Fruit fly (Drosophila melanogaster) whole organism, embryonic: ENCODE measurements around the gene Kpc1.

Experiments
- Atf3 ChIP-seq: fragments of 200-800 bp; sonication (Bioruptor generic); optimal IDR thresholded peaks from 3 replicates; lab custom pipeline; 2016; ENCODE audit warnings: missing biosample characterization, missing genetic modification characterization
- Bgb ChIP-seq: fragments of 200-800 bp; sonication (Bioruptor generic); IDR thresholded peaks from 2 replicates; pipeline ENCODE4 v1.3.6; 2022; ENCODE audit warnings: missing biosample characterization, missing genetic modification characterization; ENCODE audit not compliant: partially characterized antibody
- Blimp-1 ChIP-seq: fragments of 200-800 bp; sonication (Bioruptor generic); optimal IDR thresholded peaks from 3 replicates; lab custom pipeline; 2018; ENCODE audit warnings: missing biosample characterization, missing genetic modification characterization, mild to moderate bottlenecking, moderate library complexity, missing genetic modification reagents
- CG10959 ChIP-seq: fragments of 200-800 bp; sonication (Bioruptor generic); IDR thresholded peaks from 2 replicates; pipeline ENCODE4 v1.3.6; 2022; ENCODE audit warnings: missing biosample characterization, missing genetic modification characterization
- CG11696 ChIP-seq: fragments of 200-800 bp; sonication (Bioruptor generic); IDR thresholded peaks from 2 replicates; pipeline ENCODE4 v1.3.6; 2022; ENCODE audit warnings: missing biosample characterization, missing genetic modification characterization
- CG11723 ChIP-seq: fragments of 200-800 bp; sonication (Bioruptor generic); optimal IDR thresholded peaks from 2 replicates; lab custom pipeline; 2017; ENCODE audit warnings: missing biosample characterization, mild to moderate bottlenecking, missing genetic modification characterization
- CG13624 ChIP-seq: fragments of 200-800 bp; sonication (Bioruptor generic); optimal IDR thresholded peaks from 2 replicates; lab custom pipeline; 2016; ENCODE audit warnings: missing biosample characterization, missing genetic modification characterization
- CG13894 ChIP-seq: fragments of 200-800 bp; sonication (Bioruptor generic); optimal IDR thresholded peaks from 3 replicates; lab custom pipeline; 2018; ENCODE audit warnings: missing biosample characterization, mild to moderate bottlenecking, missing genetic modification characterization, moderate library complexity
- CG17568 ChIP-seq: fragments of 200-800 bp; sonication (Bioruptor generic); optimal IDR thresholded peaks from 2 replicates; lab custom pipeline; 2018; ENCODE audit warnings: missing biosample characterization, mild to moderate bottlenecking, missing genetic modification characterization, moderate library complexity
- CG17912 ChIP-seq: fragments of 200-800 bp; sonication (Bioruptor generic); optimal IDR thresholded peaks from 2 replicates; lab custom pipeline; 2018; ENCODE audit warnings: missing biosample characterization, mild to moderate bottlenecking, missing genetic modification characterization
- CG2120 ChIP-seq: fragments of 200-800 bp; sonication (Bioruptor generic); optimal IDR thresholded peaks from 3 replicates; lab custom pipeline; 2016; ENCODE audit warnings: missing biosample characterization, missing genetic modification characterization
- CG30431 ChIP-seq: fragments of 200-800 bp; sonication (Bioruptor generic); optimal IDR thresholded peaks from 2 replicates; lab custom pipeline; 2017; ENCODE audit warnings: missing biosample characterization, missing genetic modification characterization
- CG31441 ChIP-seq: fragments of 200-800 bp; sonication (Bioruptor generic); IDR thresholded peaks from 2 replicates; pipeline ENCODE4 v1.3.6; 2022; ENCODE audit warnings: missing biosample characterization, missing genetic modification characterization
- CG3726 ChIP-seq: fragments of 200-800 bp; sonication (Bioruptor generic); IDR thresholded peaks from 3 replicates; pipeline ENCODE4, ENCODE4 v1.3.6; 2022; ENCODE audit warnings: missing biosample characterization, missing genetic modification characterization
- CG4424 ChIP-seq: fragments of 200-800 bp; sonication (Bioruptor generic); optimal IDR thresholded peaks from 3 replicates; lab custom pipeline; 2016; ENCODE audit warnings: missing biosample characterization, missing genetic modification characterization
- CG7372 ChIP-seq: fragments of 200-800 bp; sonication (Bioruptor generic); IDR thresholded peaks from 2 replicates; pipeline ENCODE4 v1.3.6; 2022; ENCODE audit warnings: missing biosample characterization, missing genetic modification characterization
- CG7987 ChIP-seq: fragments of 200-800 bp; sonication (Bioruptor generic); optimal IDR thresholded peaks from 2 replicates; lab custom pipeline; 2018; ENCODE audit warnings: missing biosample characterization, mild to moderate bottlenecking, missing genetic modification characterization, moderate library complexity
- CG8290 ChIP-seq, 3 experiments: fragments of 200-800 bp; sonication (Bioruptor generic); optimal IDR thresholded peaks; 2 replicates each; lab custom pipeline; 2016 to 2019; ENCODE audit warnings: missing biosample characterization in 3 of 3, missing genetic modification characterization in 3 of 3, mild to moderate bottlenecking in 2 of 3, moderate library complexity in 1 of 3
- D ChIP-seq, 2 experiments: fragments of 200-800 bp in 1 of 2; fragments of >200 bp in 1 of 2; sonication (Bioruptor generic) in 1 of 2; optimal IDR thresholded peaks; 2 replicates in 1 of 2; 3 replicates in 1 of 2; lab custom pipeline; 2017; ENCODE audit warnings: mild to moderate bottlenecking in 1 of 2, missing biosample characterization in 1 of 2, missing genetic modification characterization in 1 of 2, missing genetic modification reagents in 1 of 2
- D19B ChIP-seq: fragments of 200-800 bp; sonication (Bioruptor generic); optimal IDR thresholded peaks from 2 replicates; lab custom pipeline; 2017; ENCODE audit warnings: missing biosample characterization, mild to moderate bottlenecking, missing genetic modification characterization
- Dip3 ChIP-seq: fragments of 200-800 bp; sonication (Bioruptor generic); optimal IDR thresholded peaks from 3 replicates; lab custom pipeline; 2016; ENCODE audit warnings: missing biosample characterization, missing genetic modification characterization
- HLH4C ChIP-seq: fragments of 200-800 bp; sonication (Bioruptor generic); IDR thresholded peaks from 3 replicates; pipeline ENCODE4 v1.3.6; 2022; ENCODE audit warnings: missing biosample characterization, missing genetic modification characterization; ENCODE audit not compliant: partially characterized antibody
- HmgZ ChIP-seq: fragments of 200-800 bp; sonication (Bioruptor generic); optimal IDR thresholded peaks from 2 replicates; lab custom pipeline; 2018; ENCODE audit warnings: missing biosample characterization, mild to moderate bottlenecking, missing genetic modification characterization
- Hr3 ChIP-seq: fragments of 200-800 bp; sonication (Bioruptor generic); optimal IDR thresholded peaks from 3 replicates; lab custom pipeline; 2016; ENCODE audit warnings: missing biosample characterization, missing genetic modification characterization
- Jarid2 ChIP-seq: fragments of 200-800 bp; sonication (Bioruptor generic); optimal IDR thresholded peaks from 3 replicates; lab custom pipeline; 2017; ENCODE audit warnings: mild to moderate bottlenecking, missing biosample characterization, missing genetic modification reagents, missing genetic modification characterization
- Ptx1 ChIP-seq: fragments of 200-800 bp; sonication (Bioruptor generic); IDR thresholded peaks from 2 replicates; pipeline ENCODE4 v1.3.6; 2022; ENCODE audit warnings: missing biosample characterization, missing genetic modification characterization
- Ravus ChIP-seq: fragments of 200-800 bp; sonication (Bioruptor generic); IDR thresholded peaks from 2 replicates; pipeline ENCODE4 v1.3.6; 2022; ENCODE audit warnings: missing biosample characterization, missing genetic modification characterization
- Rx ChIP-seq: fragments of 200-800 bp; sonication (Bioruptor generic); IDR thresholded peaks from 2 replicates; pipeline ENCODE4 v1.3.6; 2022; ENCODE audit warnings: missing biosample characterization, missing genetic modification characterization
- Ssrp ChIP-seq: fragments of 200-800 bp; sonication (Bioruptor generic); optimal IDR thresholded peaks from 2 replicates; lab custom pipeline; 2018; ENCODE audit warnings: missing biosample characterization, mild to moderate bottlenecking, missing genetic modification characterization, moderate library complexity
- Taf1 ChIP-seq: fragments of 200-800 bp; sonication (Bioruptor generic); IDR thresholded peaks from 2 replicates; pipeline ENCODE4 v1.3.6; 2022; ENCODE audit warnings: missing biosample characterization, missing genetic modification characterization
- Tbp ChIP-seq: fragments of >200 bp; optimal IDR thresholded peaks from 2 replicates; lab custom pipeline; 2018; ENCODE audit warnings: missing biosample characterization, missing genetic modification characterization
- Vsx1 ChIP-seq: fragments of 200-800 bp; sonication (Bioruptor generic); optimal IDR thresholded peaks from 2 replicates; lab custom pipeline; 2017; ENCODE audit warnings: missing biosample characterization, mild to moderate bottlenecking, missing genetic modification characterization, missing genetic modification reagents
- az2 ChIP-seq: fragments of 200-800 bp; sonication (Bioruptor generic); optimal IDR thresholded peaks from 3 replicates; lab custom pipeline; 2016; ENCODE audit warnings: missing biosample characterization, missing genetic modification characterization
- bcd ChIP-seq: fragments of 200-800 bp; sonication (Bioruptor generic); optimal IDR thresholded peaks from 2 replicates; lab custom pipeline; 2017; ENCODE audit warnings: missing biosample characterization, mild to moderate bottlenecking, missing genetic modification characterization
- dati ChIP-seq: fragments of 200-800 bp; sonication (Bioruptor generic); IDR thresholded peaks from 2 replicates; pipeline ENCODE4 v1.3.6; 2022; ENCODE audit warnings: missing biosample characterization, missing genetic modification characterization
- fru ChIP-seq: fragments of >200 bp; optimal IDR thresholded peaks from 2 replicates; lab custom pipeline; 2017
- ftz-f1 ChIP-seq: fragments of 200-800 bp; sonication (Bioruptor generic); optimal IDR thresholded peaks from 2 replicates; lab custom pipeline; 2016; ENCODE audit warnings: missing biosample characterization, missing genetic modification characterization
- gfzf ChIP-seq: fragments of 200-800 bp; sonication (Bioruptor generic); optimal IDR thresholded peaks from 2 replicates; lab custom pipeline; 2016; ENCODE audit warnings: missing biosample characterization, mild to moderate bottlenecking, missing genetic modification characterization, moderate library complexity
- gro ChIP-seq: fragments of 200-800 bp; sonication (Bioruptor generic); optimal IDR thresholded peaks from 2 replicates; lab custom pipeline; 2016; ENCODE audit warnings: missing biosample characterization, missing genetic modification characterization
- gt ChIP-seq: fragments of 200-800 bp; sonication (Bioruptor generic); IDR thresholded peaks from 2 replicates; pipeline ENCODE4 v1.3.6; 2022; ENCODE audit warnings: missing biosample characterization, missing genetic modification characterization
- hth ChIP-seq: fragments of >200 bp; optimal IDR thresholded peaks from 2 replicates; lab custom pipeline; 2017; ENCODE audit warnings: inconsistent platforms
- inv ChIP-seq: fragments of 200-800 bp; sonication (Bioruptor generic); IDR thresholded peaks from 2 replicates; pipeline ENCODE4 v1.3.6; 2022; ENCODE audit warnings: missing biosample characterization, missing genetic modification characterization; ENCODE audit not compliant: partially characterized antibody
- p53 ChIP-seq: fragments of 200-800 bp; sonication (Bioruptor generic); optimal IDR thresholded peaks from 2 replicates; lab custom pipeline; 2016; ENCODE audit warnings: missing biosample characterization, missing genetic modification characterization
- ranshi ChIP-seq: fragments of 200-800 bp; sonication (Bioruptor generic); IDR thresholded peaks from 2 replicates; pipeline ENCODE4 v1.3.6; 2022; ENCODE audit warnings: missing biosample characterization, missing genetic modification characterization
- sc ChIP-seq, 3 experiments: fragments of >200 bp in 2 of 3; fragments of 200-800 bp in 1 of 3; sonication (Bioruptor generic) in 1 of 3; optimal IDR thresholded peaks; 2 replicates in 2 of 3; 3 replicates in 1 of 3; lab custom pipeline; 2017; ENCODE audit warnings: mild to moderate bottlenecking in 1 of 3, missing biosample characterization in 1 of 3, missing genetic modification characterization in 1 of 3, missing genetic modification reagents in 1 of 3
- schlank ChIP-seq: fragments of 200-800 bp; sonication (Bioruptor generic); optimal IDR thresholded peaks from 2 replicates; lab custom pipeline; 2018; ENCODE audit warnings: missing biosample characterization, mild to moderate bottlenecking, missing genetic modification characterization
- sob ChIP-seq: fragments of 200-800 bp; sonication (Bioruptor generic); IDR thresholded peaks from 2 replicates; pipeline ENCODE4 v1.3.6; 2022; ENCODE audit warnings: missing biosample characterization, missing genetic modification characterization
- z ChIP-seq: fragments of 200-800 bp; sonication (Bioruptor generic); IDR thresholded peaks from 3 replicates; pipeline ENCODE4 v1.3.6; 2022; ENCODE audit warnings: missing biosample characterization, missing genetic modification characterization
- zfh2 ChIP-seq: fragments of 200-800 bp; sonication (Bioruptor generic); optimal IDR thresholded peaks from 2 replicates; lab custom pipeline; 2016; ENCODE audit warnings: missing biosample characterization, missing genetic modification characterization

Gene Kpc1

dm6 chr3R:15149772-15150512 lies 46.1 kb downstream of the Kpc1 start, which contains the start of gene Gyc88E (continued):
- TF ChIP-seq Ptx1 (GFP tag; lab: Robert Waterston, UW) (peak; percentile 77), Ravus (GFP tag; lab: Robert Waterston, UW) (no peak), ranshi (GFP tag; lab: Robert Waterston, UW) (peak; percentile 46; the same call in 1 of the 2 replicates), HmgZ (tag; lab: Kevin White, UChicago) (no peak), CG8290 (GFP tag; optimal IDR thresholded peaks at IDR 0.05; lab: Kevin White, UChicago) (no peak), CG8290 (tag; optimal IDR thresholded peaks at IDR 0.05; lab: Kevin White, UChicago) (no peak), CG13894 (tag; lab: Kevin White, UChicago) (no peak), Blimp-1 (GFP tag; lab: Kevin White, UChicago) (no peak), CG4424 (GFP tag; lab: Kevin White, UChicago) (no peak), Taf1 (peak; percentile 53; the same call in 1 of the 2 replicates), CG31441 (no peak; the same call in 1 of the 2 replicates), Rx (GFP tag; lab: Robert Waterston, UW) (no peak), CG11723 (GFP tag; lab: Kevin White, UChicago) (no peak), CG10959 (GFP tag; lab: Robert Waterston, UW) (no peak), sc (optimal IDR thresholded peaks at IDR 0.05; lab: Kevin White, UChicago) (no peak), sc (GFP tag; optimal IDR thresholded peaks at IDR 0.05; lab: Kevin White, UChicago) (no peak), sob (no peak; the same call in 1 of the 2 replicates), inv (GFP tag; lab: Robert Waterston, UW) (no peak), Atf3 (no peak), CG17912 (GFP tag; lab: Kevin White, UChicago) (no peak), az2 (GFP tag; lab: Kevin White, UChicago) (no peak), Dip3 (GFP tag; lab: Kevin White, UChicago) (no peak), gt (GFP tag; lab: Robert Waterston, UW) (no peak), p53 (GFP tag; lab: Kevin White, UChicago) (no peak), HLH4C (GFP tag; lab: Robert Waterston, UW) (no peak), schlank (tag; lab: Kevin White, UChicago) (no peak), zfh2 (GFP tag; lab: Kevin White, UChicago) (no peak), CG30431 (no peak), bcd (no peak), dati (0 out of 2 replicates have a peak, but pooled peaks have one; percentile 31), gfzf (no peak), CG7372 (GFP tag; lab: Robert Waterston, UW) (peak; percentile 54), ftz-f1 (no peak), D (optimal IDR thresholded peaks at IDR 0.05; lab: Kevin White, UChicago) (no peak), D (GFP tag; optimal IDR thresholded peaks at IDR 0.05; lab: Kevin White, UChicago) (no peak), CG2120 (GFP tag; lab: Kevin White, UChicago) (no peak), CG3726 (GFP tag; lab: Robert Waterston, UW) (no peak), CG11696 (GFP tag; lab: Robert Waterston, UW) (peak; percentile 62), z (GFP tag; lab: Robert Waterston, UW) (no peak), CG13624 (GFP tag; lab: Kevin White, UChicago) (no peak), Vsx1 (no peak), CG7987 (no peak), gro (no peak), Jarid2 (GFP tag; lab: Kevin White, UChicago) (no peak), Hr3 (GFP tag; lab: Kevin White, UChicago) (no peak), CG17568 (GFP tag; lab: Kevin White, UChicago) (no peak), Ssrp (tag; lab: Kevin White, UChicago) (no peak), D19B (peak; percentile 78), Tbp (GFP tag; lab: Kevin White, UChicago) (no peak), fru (no peak), hth (lab: Kevin White, UChicago) (no peak), Bgb (GFP tag; lab: Robert Waterston, UW) (no peak)
